Worm (Caenorhabditis elegans) whole organism, L4 larva: ENCODE measurements around the gene uaf-2.

Source experiments
- F49E8.2 ChIP-seq: sonication (generic microtip); optimal IDR thresholded peaks from 2 replicates; lab custom pipeline; 2016; ENCODE audit warnings: missing compliant biosample characterization, mild to moderate bottlenecking, missing genetic modification characterization, borderline replicate concordance
- T26A8.4 ChIP-seq: fragments of 200-800 bp; sonication (Bioruptor generic); IDR thresholded peaks from 2 replicates; pipeline ENCODE4 v1.3.6; 2022; ENCODE audit warnings: missing genetic modification characterization, missing compliant biosample characterization
- Y105C5A.15 ChIP-seq: fragments of 200-800 bp; sonication (Bioruptor generic); IDR thresholded peaks from 2 replicates; pipeline ENCODE4 v1.3.6; 2022; ENCODE audit warnings: missing genetic modification characterization, missing compliant biosample characterization
- Y48G9A.11 ChIP-seq: fragments of 200-800 bp; sonication (Bioruptor generic); IDR thresholded peaks from 2 replicates; pipeline ENCODE4 v1.3.6; 2022; ENCODE audit warnings: missing genetic modification reagents, missing genetic modification characterization, missing compliant biosample characterization
- Y5F2A.4 ChIP-seq: fragments of 200-800 bp; sonication (Bioruptor generic); optimal IDR thresholded peaks from 2 replicates; lab custom pipeline; 2018; ENCODE audit warnings: mild to moderate bottlenecking, missing genetic modification characterization, missing compliant biosample characterization
- aha-1 ChIP-seq: fragments of 150-350 bp; peaks from one replicate; lab custom pipeline; 2014; ENCODE audit warnings: missing biosample characterization, missing genetic modification characterization
- ama-1 ChIP-seq: fragments of 150-350 bp; optimal IDR thresholded peaks from 2 replicates; lab custom pipeline; 2014; ENCODE audit warnings: inconsistent platforms, mixed read lengths
- arid-1 ChIP-seq: fragments of 200-800 bp; sonication (Bioruptor generic); conservative IDR thresholded peaks from 2 replicates; pipeline ENCODE4 v1.3.6; 2022; ENCODE audit warnings: missing genetic modification reagents, missing genetic modification characterization, missing compliant biosample characterization
- ceh-32 ChIP-seq: sonication (generic microtip); optimal IDR thresholded peaks from 2 replicates; lab custom pipeline; 2016; ENCODE audit warnings: mild to moderate bottlenecking, missing genetic modification characterization, missing compliant biosample characterization; ENCODE audit not compliant: poor library complexity
- cey-2 ChIP-seq: sonication (generic microtip); optimal IDR thresholded peaks from 3 replicates; lab custom pipeline; 2017; ENCODE audit warnings: missing genetic modification characterization, mild to moderate bottlenecking, missing compliant biosample characterization, antibody characterized with exemption, borderline replicate concordance; ENCODE audit not compliant: insufficient read depth
- daf-16 ChIP-seq, 3 experiments: sonication (generic microtip); optimal IDR thresholded peaks; 2 replicates each; lab custom pipeline; 2016 to 2017; ENCODE audit warnings: missing genetic modification characterization in 3 of 3, missing genetic modification reagents in 3 of 3, mild to moderate bottlenecking in 2 of 3, missing compliant biosample characterization in 2 of 3, missing biosample characterization in 1 of 3, moderate library complexity in 1 of 3
- dve-1 ChIP-seq: sonication (generic microtip); optimal IDR thresholded peaks from 2 replicates; lab custom pipeline; 2017; ENCODE audit warnings: antibody characterized with exemption, mild to moderate bottlenecking, missing genetic modification characterization, missing compliant biosample characterization; ENCODE audit not compliant: insufficient read depth
- hlh-30 ChIP-seq: sonication (generic microtip); optimal IDR thresholded peaks from 2 replicates; lab custom pipeline; 2017; ENCODE audit warnings: antibody characterized with exemption, mild to moderate bottlenecking, missing genetic modification characterization, missing compliant biosample characterization; ENCODE audit not compliant: insufficient read depth
- lin-15B ChIP-seq: fragments of 150-350 bp; sonication (generic microtip); optimal IDR thresholded peaks from 3 replicates; lab custom pipeline; 2014; ENCODE audit warnings: missing biosample characterization, missing genetic modification characterization
- lin-38 ChIP-seq: fragments of 200-800 bp; sonication (Bioruptor generic); IDR thresholded peaks from 2 replicates; pipeline ENCODE4 v1.3.6; 2022; ENCODE audit warnings: missing genetic modification reagents, missing genetic modification characterization, missing compliant biosample characterization
- mep-1 ChIP-seq: fragments of 150-350 bp; sonication (generic microtip); optimal IDR thresholded peaks from 3 replicates; lab custom pipeline; 2014; ENCODE audit warnings: missing biosample characterization, missing genetic modification characterization
- mes-2 ChIP-seq: sonication (generic microtip); optimal IDR thresholded peaks from 2 replicates; lab custom pipeline; 2016; ENCODE audit warnings: missing genotype, mild to moderate bottlenecking, missing genetic modification characterization, missing compliant biosample characterization; ENCODE audit not compliant: poor library complexity, severe bottlenecking
- nhr-237 ChIP-seq: sonication (generic microtip); optimal IDR thresholded peaks from 2 replicates; lab custom pipeline; 2017; ENCODE audit warnings: missing biosample characterization, missing genetic modification characterization
- nhr-77 ChIP-seq: fragments of 150-350 bp; optimal IDR thresholded peaks from 2 replicates; lab custom pipeline; 2014; ENCODE audit warnings: missing biosample characterization, missing genetic modification characterization
- pha-4 ChIP-seq, 2 experiments: fragments of 150-350 bp in 1 of 2; fragments of 200-800 bp in 1 of 2; sonication (Bioruptor generic) in 1 of 2; IDR thresholded peaks in 1 of 2; optimal IDR thresholded peaks in 1 of 2; 2 replicates each; pipeline versions ENCODE4 v1.3.6 to Lab custom; 2014 to 2022; ENCODE audit warnings: missing genetic modification characterization in 2 of 2, missing genetic modification reagents in 2 of 2, missing biosample characterization in 1 of 2, missing compliant biosample characterization in 1 of 2
- rbr-2 ChIP-seq: sonication (generic microtip); optimal IDR thresholded peaks from 2 replicates; lab custom pipeline; 2016; ENCODE audit warnings: missing genotype, missing genetic modification characterization, missing compliant biosample characterization
- set-16 ChIP-seq: fragments of 200-800 bp; sonication (Bioruptor generic); IDR thresholded peaks from 2 replicates; pipeline ENCODE4 v1.3.6; 2022; ENCODE audit warnings: missing genetic modification reagents, missing genetic modification characterization, missing compliant biosample characterization
- skn-1 ChIP-seq: fragments of 150-350 bp; optimal IDR thresholded peaks from 2 replicates; lab custom pipeline; 2014; ENCODE audit warnings: missing biosample characterization, missing genetic modification characterization
- snpc-1.2 ChIP-seq: fragments of 200-800 bp; sonication (Bioruptor generic); IDR thresholded peaks from 2 replicates; pipeline ENCODE4 v1.3.6; 2022; ENCODE audit warnings: missing genetic modification reagents, missing genetic modification characterization, missing compliant biosample characterization
- tra-1 ChIP-seq: fragments of 200-800 bp; sonication (Bioruptor generic); IDR thresholded peaks from 2 replicates; pipeline ENCODE4 v1.3.6; 2022; ENCODE audit warnings: missing genetic modification reagents, missing genetic modification characterization, missing compliant biosample characterization
- unc-130 ChIP-seq: sonication (generic microtip); optimal IDR thresholded peaks from 2 replicates; lab custom pipeline; 2016; ENCODE audit warnings: missing genetic modification reagents, missing genetic modification characterization, missing compliant biosample characterization
- unc-62 ChIP-seq, 3 experiments: fragments of 150-350 bp in 1 of 3; sonication (generic microtip); optimal IDR thresholded peaks in 2 of 3; peaks in 1 of 3; 1 replicate in 1 of 3; 2 replicates in 2 of 3; lab custom pipeline; 2014 to 2017; ENCODE audit warnings: missing biosample characterization in 3 of 3, missing genetic modification characterization in 3 of 3, missing genetic modification reagents in 3 of 3, missing genotype in 1 of 3
- zag-1 ChIP-seq: fragments of 150-350 bp; optimal IDR thresholded peaks from 2 replicates; lab custom pipeline; 2014; ENCODE audit warnings: missing biosample characterization, missing genetic modification characterization
- zfp-3 ChIP-seq: fragments of 200-800 bp; sonication (Bioruptor generic); conservative IDR thresholded peaks from 2 replicates; pipeline ENCODE4 v1.3.6; 2022; ENCODE audit warnings: missing genetic modification reagents, missing genetic modification characterization, missing compliant biosample characterization
- zip-11 ChIP-seq: fragments of 200-800 bp; sonication (Bioruptor generic); IDR thresholded peaks from 2 replicates; pipeline ENCODE4 v1.3.6; 2022; ENCODE audit warnings: missing genetic modification characterization, missing compliant biosample characterization
- ztf-7 ChIP-seq: fragments of 150-350 bp; optimal IDR thresholded peaks from 2 replicates; lab custom pipeline; 2014; ENCODE audit warnings: missing biosample characterization, missing genetic modification characterization

uaf-2 gene

DNA sequence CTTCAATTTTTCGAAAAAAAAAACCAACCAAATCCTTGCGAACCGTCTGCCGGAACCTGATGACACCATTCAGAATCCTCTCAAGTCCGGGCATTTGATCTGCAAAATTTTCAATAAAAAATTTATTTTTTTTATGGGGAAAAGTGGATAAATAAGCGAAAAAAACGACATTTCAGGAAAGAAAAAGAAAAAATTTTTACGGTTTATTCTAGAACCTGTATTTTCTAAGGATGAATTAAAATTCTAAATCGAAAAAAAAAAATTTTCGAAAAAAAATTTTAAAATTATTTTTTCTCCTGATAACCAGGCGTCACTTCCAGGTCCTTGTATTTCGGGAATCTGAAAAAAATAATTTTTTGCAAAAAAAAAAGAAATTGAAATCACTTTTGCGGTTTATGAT, 18.4 kb downstream of the uaf-2 start, which contains the start of gene bca-2:
bca-2 (minus strand) TSS at position 101 of the 400 bp plus-strand sequence.
- TF ChIP-seq tra-1: no peak
- TF ChIP-seq skn-1: no peak
- TF ChIP-seq snpc-1.2 (GFP tag; lab: Robert Waterston, UW): no peak
- no peak for TF ChIP-seq hlh-30 (tag; lab: Kevin White, UChicago)

- TF ChIP-seq ama-1 (no peak), aha-1 (tag; lab: Kevin White, UChicago) (peak; percentile 48), cey-2 (tag; lab: Kevin White, UChicago) (no peak), snpc-1.2 (GFP tag; lab: Robert Waterston, UW) (0 out of 2 replicates have a peak, but pooled peaks have one; percentile 17)
Observed at ce11 chrIV:17099113-17099512, 19.5 kb downstream of the uaf-2 start.

- peak; percentile 32 for TF ChIP-seq ama-1
- no peak for TF ChIP-seq zip-11 (GFP tag; lab: Robert Waterston, UW)
Observed at ce11 chrIV:17096168-17096567, 22.4 kb downstream of the uaf-2 start, which contains the start of gene Y116A8C.27. Y116A8C.27 (minus strand) TSS chrIV:17096268.

DNA sequence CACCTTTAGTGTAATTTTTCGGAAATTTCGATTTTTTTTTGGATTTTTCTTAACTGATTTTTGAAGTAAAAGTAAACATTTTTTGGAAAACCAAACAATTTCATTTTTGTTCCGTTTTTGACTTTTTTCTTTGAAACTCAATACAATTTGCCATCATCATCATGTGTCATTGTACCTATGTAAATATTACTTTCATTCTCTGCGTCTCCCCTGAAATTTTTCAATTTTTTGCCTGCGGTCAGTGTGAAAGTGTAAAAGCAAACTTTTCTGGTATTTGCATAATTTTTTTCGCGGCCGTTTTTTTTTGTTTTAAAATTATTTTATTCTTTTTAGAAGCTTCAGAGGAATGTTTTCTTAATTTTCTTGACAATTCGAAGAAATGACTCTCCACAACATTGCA, 24.9 kb downstream of the uaf-2 start, which contains the start of gene Y116A8C.29:
Y116A8C.29 (plus strand) TSS at position 328 of the 400 bp plus-strand sequence.
- TF ChIP-seq zag-1 (tag; lab: Kevin White, UChicago): no peak
- no peak for TF ChIP-seq pha-4 (GFP tag; IDR thresholded peaks at IDR 0.05; lab: Robert Waterston, UW)
- TF ChIP-seq pha-4 (tag; optimal IDR thresholded peaks at IDR 0.05; lab: Kevin White, UChicago): peak; percentile 27
- TF ChIP-seq nhr-237 (tag; lab: Kevin White, UChicago): no peak
- TF ChIP-seq Y48G9A.11 (GFP tag; lab: Robert Waterston, UW): no peak
- TF ChIP-seq Y105C5A.15: no peak
- TF ChIP-seq unc-62 (GFP tag; optimal IDR thresholded peaks at IDR 0.05 in 1 of 2; lab: Kevin White, UChicago): peak in 1 of 2 experiments; percentile 25
- no peak for TF ChIP-seq unc-62 (tag; optimal IDR thresholded peaks at IDR 0.05; lab: Kevin White, UChicago)
- TF ChIP-seq dve-1 (tag; lab: Kevin White, UChicago): peak; percentile 14
- TF ChIP-seq, all 104 proteins: peak for 3

ce11 chrIV:17088849-17089248, 29.7 kb downstream of the uaf-2 start, which contains the start of gene Y116A8C.43:
Y116A8C.43 (plus strand) TSS chrIV:17088851.
- peak; percentile 23 for TF ChIP-seq mes-2 (tag; lab: Kevin White, UChicago)
- peak; percentile 73 for TF ChIP-seq lin-38
- TF ChIP-seq Y5F2A.4 (GFP tag; lab: Kevin White, UChicago): no peak
- peak; percentile 84 for TF ChIP-seq ama-1
- TF ChIP-seq mep-1: no peak
- no peak for TF ChIP-seq daf-16 (GFP tag; optimal IDR thresholded peaks at IDR 0.05; lab: Kevin White, UChicago)
- peak; percentile 27 for TF ChIP-seq daf-16 (tag; optimal IDR thresholded peaks at IDR 0.05; lab: Kevin White, UChicago)
- TF ChIP-seq arid-1 (GFP tag; lab: Robert Waterston, UW): peak; percentile 11; the same call in 1 of the 2 replicates
- TF ChIP-seq set-16: no peak
- no peak for TF ChIP-seq ceh-32 (tag; lab: Kevin White, UChicago)
- 0 out of 2 replicates have a peak, but pooled peaks have one; percentile 27 for TF ChIP-seq T26A8.4 (GFP tag; lab: Robert Waterston, UW)
- TF ChIP-seq aha-1 (tag; lab: Kevin White, UChicago): peak; percentile 76
- 0 out of 2 replicates have a peak, but pooled peaks have one; percentile 17 for TF ChIP-seq zfp-3 (GFP tag; lab: Robert Waterston, UW)
- peak; percentile 56 for TF ChIP-seq unc-130 (GFP tag; lab: Kevin White, UChicago)
- TF ChIP-seq lin-15B (tag; lab: Kevin White, UChicago): no peak
- no peak for TF ChIP-seq nhr-77 (tag; lab: Kevin White, UChicago)
- peak; percentile 9 for TF ChIP-seq rbr-2
- TF ChIP-seq ztf-7: no peak
- peak; percentile 79 for TF ChIP-seq F49E8.2 (tag; lab: Kevin White, UChicago)
